Worm (Caenorhabditis elegans) whole organism, mixed stage, embryonic: Measurements from ENCODE around the gene plpp-1.3.

Experiments used
- M03D4.4 ChIP-seq: sonication (generic microtip); optimal IDR thresholded peaks from 2 replicates; lab custom pipeline; 2017; ENCODE audit warnings: mild to moderate bottlenecking, missing genetic modification characterization, missing compliant biosample characterization
- blmp-1 ChIP-seq: fragments of 150-350 bp; optimal IDR thresholded peaks from 2 replicates; lab custom pipeline; 2014; ENCODE audit warnings: missing biosample characterization, missing genetic modification characterization
- ceh-39 ChIP-seq: fragments of 150-350 bp; optimal IDR thresholded peaks from 2 replicates; lab custom pipeline; 2014; ENCODE audit warnings: missing biosample characterization, missing genetic modification characterization
- ceh-43 ChIP-seq: fragments of 200-800 bp; sonication (Bioruptor generic); optimal IDR thresholded peaks from 2 replicates; lab custom pipeline; 2018; ENCODE audit warnings: mild to moderate bottlenecking, missing genetic modification characterization, moderate library complexity, missing compliant biosample characterization
- ceh-83 ChIP-seq: fragments of 200-800 bp; sonication (Bioruptor generic); optimal IDR thresholded peaks from 2 replicates; lab custom pipeline; 2018; ENCODE audit warnings: mild to moderate bottlenecking, missing genetic modification characterization, missing compliant biosample characterization
- ces-1 ChIP-seq: fragments of 150-350 bp; optimal IDR thresholded peaks from 2 replicates; lab custom pipeline; 2014; ENCODE audit warnings: missing biosample characterization, missing genetic modification reagents, missing genetic modification characterization
- cnd-1 ChIP-seq: fragments of 200-800 bp; sonication (Bioruptor generic); optimal IDR thresholded peaks from 2 replicates; lab custom pipeline; 2018; ENCODE audit warnings: mild to moderate bottlenecking, missing genetic modification characterization, missing compliant biosample characterization
- drap-1 ChIP-seq: fragments of 200-800 bp; sonication (Bioruptor generic); optimal IDR thresholded peaks from 3 replicates; lab custom pipeline; 2018; ENCODE audit warnings: mild to moderate bottlenecking, missing genetic modification characterization, missing compliant biosample characterization
- elt-1 ChIP-seq: sonication (generic microtip); optimal IDR thresholded peaks from 2 replicates; lab custom pipeline; 2017; ENCODE audit warnings: missing genetic modification characterization, mild to moderate bottlenecking, missing compliant biosample characterization, antibody characterized with exemption, moderate library complexity, borderline replicate concordance; ENCODE audit not compliant: insufficient read depth
- elt-3 ChIP-seq: fragments of 150-350 bp; optimal IDR thresholded peaks from 2 replicates; lab custom pipeline; 2014; ENCODE audit warnings: missing biosample characterization, missing genetic modification characterization
- flh-1 ChIP-seq: fragments of 200-800 bp; sonication (Bioruptor generic); optimal IDR thresholded peaks from 2 replicates; lab custom pipeline; 2018; ENCODE audit warnings: mild to moderate bottlenecking, missing genetic modification characterization, moderate library complexity, missing compliant biosample characterization
- ham-2 ChIP-seq: fragments of 200-800 bp; sonication (Bioruptor generic); optimal IDR thresholded peaks from 2 replicates; lab custom pipeline; 2018; ENCODE audit warnings: mild to moderate bottlenecking, missing genetic modification characterization, missing compliant biosample characterization
- hlh-1 ChIP-seq: fragments of 150-350 bp; optimal IDR thresholded peaks from 2 replicates; lab custom pipeline; 2014; ENCODE audit warnings: missing biosample characterization, missing genetic modification reagents, missing genetic modification characterization
- lin-13 ChIP-seq: fragments of 150-350 bp; optimal IDR thresholded peaks from 2 replicates; lab custom pipeline; 2014; ENCODE audit warnings: missing biosample characterization, missing genetic modification characterization
- lsy-2 ChIP-seq: fragments of 150-350 bp; optimal IDR thresholded peaks from 2 replicates; lab custom pipeline; 2014; ENCODE audit warnings: missing biosample characterization, missing genetic modification characterization
- mab-5 ChIP-seq: fragments of 150-350 bp; optimal IDR thresholded peaks from 2 replicates; lab custom pipeline; 2014; ENCODE audit warnings: missing biosample characterization, missing genetic modification characterization
- mep-1 ChIP-seq: fragments of 150-350 bp; optimal IDR thresholded peaks from 2 replicates; lab custom pipeline; 2017; ENCODE audit warnings: missing biosample characterization, missing genetic modification reagents, missing genetic modification characterization, inconsistent platforms
- mls-2 ChIP-seq: sonication (generic microtip); optimal IDR thresholded peaks from 2 replicates; lab custom pipeline; 2016; ENCODE audit warnings: mild to moderate bottlenecking, missing genetic modification characterization, moderate library complexity, missing compliant biosample characterization
- nhr-12 ChIP-seq: fragments of 150-350 bp; optimal IDR thresholded peaks from 2 replicates; lab custom pipeline; 2014; ENCODE audit warnings: missing biosample characterization, missing genetic modification characterization
- nhr-2 ChIP-seq: fragments of 150-350 bp; optimal IDR thresholded peaks from 2 replicates; lab custom pipeline; 2014; ENCODE audit warnings: missing biosample characterization, missing genetic modification characterization
- nhr-237 ChIP-seq: fragments of 150-350 bp; optimal IDR thresholded peaks from 2 replicates; lab custom pipeline; 2014; ENCODE audit warnings: missing biosample characterization, missing genetic modification characterization
- nhr-28 ChIP-seq: fragments of 150-350 bp; optimal IDR thresholded peaks from 2 replicates; lab custom pipeline; 2014; ENCODE audit warnings: missing biosample characterization, missing genetic modification characterization
- nhr-76 ChIP-seq: sonication (generic microtip); optimal IDR thresholded peaks from 2 replicates; lab custom pipeline; 2017; ENCODE audit warnings: missing biosample characterization, missing genetic modification characterization
- pha-4 ChIP-seq: fragments of 150-350 bp; optimal IDR thresholded peaks from 2 replicates; lab custom pipeline; 2018; ENCODE audit warnings: missing biosample characterization, missing genetic modification reagents, missing genetic modification characterization
- sem-2 ChIP-seq: fragments of 200-800 bp; sonication (Bioruptor generic); optimal IDR thresholded peaks from 2 replicates; lab custom pipeline; 2018; ENCODE audit warnings: mild to moderate bottlenecking, missing genetic modification characterization, missing compliant biosample characterization
- snpc-4 ChIP-seq: fragments of 150-350 bp; optimal IDR thresholded peaks from 2 replicates; lab custom pipeline; 2014; ENCODE audit warnings: missing biosample characterization, missing genetic modification characterization
- sptf-1 ChIP-seq: sonication (generic microtip); optimal IDR thresholded peaks from 2 replicates; lab custom pipeline; 2017; ENCODE audit warnings: mild to moderate bottlenecking, missing genetic modification characterization, moderate library complexity, missing compliant biosample characterization
- tbx-8 ChIP-seq: fragments of 200-800 bp; sonication (Bioruptor generic); optimal IDR thresholded peaks from 2 replicates; lab custom pipeline; 2018; ENCODE audit warnings: mild to moderate bottlenecking, missing genetic modification characterization, moderate library complexity, missing compliant biosample characterization
- unc-39 ChIP-seq: fragments of 150-350 bp; optimal IDR thresholded peaks from 2 replicates; lab custom pipeline; 2014; ENCODE audit warnings: missing biosample characterization, missing genetic modification characterization
- unc-62 ChIP-seq: fragments of 150-350 bp; optimal IDR thresholded peaks from 2 replicates; lab custom pipeline; 2014; ENCODE audit warnings: missing biosample characterization, missing genetic modification reagents, missing genetic modification characterization
- zip-8 ChIP-seq: fragments of 150-350 bp; optimal IDR thresholded peaks from 2 replicates; lab custom pipeline; 2014; ENCODE audit warnings: missing biosample characterization, missing genetic modification characterization

Gene plpp-1.3

DNA sequence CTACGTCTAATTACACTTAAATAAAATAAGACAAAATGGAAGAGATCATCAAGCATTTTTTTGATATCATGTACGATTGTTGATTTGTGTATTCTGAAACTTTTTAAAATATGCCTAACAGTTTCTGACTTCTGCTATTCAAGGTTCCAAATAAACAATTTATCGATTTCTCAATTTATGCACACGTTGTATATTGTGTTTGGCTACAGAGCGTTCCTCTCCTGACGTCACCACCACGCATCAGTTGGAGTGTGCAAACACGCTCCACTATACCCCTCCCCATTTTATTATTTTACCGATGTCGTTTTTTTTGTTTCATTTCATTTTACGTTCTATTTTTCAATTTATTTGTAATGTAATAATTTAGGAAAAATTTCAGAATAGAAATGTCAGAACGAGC, at the start of gene plpp-1.3:
plpp-1.3 (plus strand) TSS at position 380 of the 400 bp plus-strand sequence.
- TF ChIP-seq drap-1 (GFP tag; lab: Kevin White, UChicago) (no peak), mep-1 (tag; lab: Kevin White, UChicago) (peak; percentile 48), ceh-43 (GFP tag; lab: Kevin White, UChicago) (no peak), ceh-39 (tag; lab: Kevin White, UChicago) (peak; percentile 17)

ce11 chrX:10647590-10648105, 47.5 kb upstream of the plpp-1.3 start:
- TF ChIP-seq nhr-76 (tag; lab: Kevin White, UChicago): no peak
- TF ChIP-seq ceh-83 (GFP tag; lab: Kevin White, UChicago): no peak
- TF ChIP-seq elt-1 (tag; lab: Kevin White, UChicago): no peak
- no peak for TF ChIP-seq nhr-2 (tag; lab: Kevin White, UChicago)
- no peak for TF ChIP-seq elt-3 (tag; lab: Kevin White, UChicago)
- TF ChIP-seq sem-2 (GFP tag; lab: Kevin White, UChicago): no peak

DNA sequence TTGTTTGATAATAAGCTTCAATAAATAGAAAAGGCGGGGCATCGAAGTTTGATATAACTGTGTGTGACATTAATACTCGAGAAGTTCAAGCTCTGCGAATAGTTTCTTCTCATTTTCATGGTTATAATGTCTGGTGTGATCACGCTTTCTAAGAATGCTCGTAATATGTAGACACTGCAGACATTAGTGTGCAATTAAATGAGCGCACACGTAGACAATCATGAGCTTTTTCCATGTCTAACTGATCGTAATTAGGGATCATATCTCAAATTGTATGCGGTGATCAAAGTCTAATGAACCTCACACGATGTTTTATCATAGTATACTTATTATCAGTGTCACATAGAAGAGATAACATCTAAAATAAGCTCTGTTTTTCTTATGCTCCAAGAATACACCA, 45.0 kb upstream of the plpp-1.3 start:
- TF ChIP-seq elt-1 (tag; lab: Kevin White, UChicago): no peak
- TF ChIP-seq nhr-76 (tag; lab: Kevin White, UChicago): no peak
- no peak for TF ChIP-seq blmp-1
- TF ChIP-seq lin-13: no peak
- TF ChIP-seq nhr-12 (tag; lab: Kevin White, UChicago): no peak
- TF ChIP-seq mls-2 (tag; lab: Kevin White, UChicago): no peak
- no peak for TF ChIP-seq ceh-39 (tag; lab: Kevin White, UChicago)
- no peak for TF ChIP-seq nhr-2 (tag; lab: Kevin White, UChicago)
- no peak for TF ChIP-seq ceh-83 (GFP tag; lab: Kevin White, UChicago)
- TF ChIP-seq drap-1 (GFP tag; lab: Kevin White, UChicago): no peak
- TF ChIP-seq, all 35 proteins: peak for 0

DNA sequence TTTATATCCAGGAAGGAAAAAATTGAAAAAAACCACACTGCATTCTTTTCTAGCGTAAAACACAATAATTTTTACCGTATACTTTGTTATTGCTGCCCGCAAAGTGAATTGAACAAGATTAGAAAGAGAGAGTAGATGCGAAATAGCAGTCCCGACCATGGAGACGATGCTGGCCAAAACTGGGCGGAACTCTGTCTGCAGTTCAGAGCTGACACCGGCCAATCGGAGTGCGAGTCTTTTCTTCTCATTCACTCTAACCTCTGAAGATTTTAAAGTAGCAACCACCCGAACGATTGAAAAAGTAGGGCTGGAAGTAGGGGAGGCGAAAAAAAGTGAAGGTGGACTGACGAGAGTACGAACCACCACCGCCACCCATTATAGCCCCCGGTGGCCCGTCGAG, 38.5 kb upstream of the plpp-1.3 start:
- TF ChIP-seq pha-4 (no peak), unc-62 (GFP tag; lab: Kevin White, UChicago) (no peak)

DNA sequence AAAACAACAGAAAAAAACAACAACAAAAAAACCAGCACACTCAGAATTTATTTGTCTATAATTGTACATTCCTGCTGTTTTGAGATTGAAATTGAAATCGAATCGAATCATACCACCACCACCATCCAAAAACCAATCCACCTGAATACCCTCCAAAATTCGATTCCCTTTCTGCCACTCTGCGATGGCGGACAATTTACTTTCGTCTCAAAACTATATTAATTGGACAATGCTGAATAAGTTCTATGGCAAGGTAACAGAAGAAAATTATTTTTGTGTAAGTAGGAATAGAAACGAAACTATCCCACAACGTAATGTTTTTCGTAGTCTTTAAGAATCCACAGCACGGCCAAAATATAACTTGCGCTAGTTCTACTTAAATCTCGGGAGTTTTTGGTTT, 35.6 kb upstream of the plpp-1.3 start:
- no peak for TF ChIP-seq sptf-1 (tag; lab: Kevin White, UChicago)
- TF ChIP-seq ceh-39 (tag; lab: Kevin White, UChicago): no peak
- TF ChIP-seq lin-13: no peak
- no peak for TF ChIP-seq flh-1
- no peak for TF ChIP-seq mls-2 (tag; lab: Kevin White, UChicago)
- TF ChIP-seq ham-2 (GFP tag; lab: Kevin White, UChicago): no peak
- no peak for TF ChIP-seq unc-39
- no peak for TF ChIP-seq hlh-1
- TF ChIP-seq nhr-12 (tag; lab: Kevin White, UChicago): no peak
- TF ChIP-seq blmp-1: no peak
- no peak for TF ChIP-seq pha-4
- TF ChIP-seq elt-1 (tag; lab: Kevin White, UChicago): no peak
- TF ChIP-seq tbx-8 (GFP tag; lab: Kevin White, UChicago): no peak
- no peak for TF ChIP-seq lsy-2
- no peak for TF ChIP-seq snpc-4 (tag; lab: Kevin White, UChicago)
- no peak for TF ChIP-seq elt-3 (tag; lab: Kevin White, UChicago)
- no peak for TF ChIP-seq mab-5
- TF ChIP-seq unc-62 (GFP tag; lab: Kevin White, UChicago): no peak

ce11 chrX:10664759-10665158, 30.4 kb upstream of the plpp-1.3 start:
- TF ChIP-seq cnd-1 (tag; lab: Kevin White, UChicago): no peak
- TF ChIP-seq M03D4.4: no peak
- no peak for TF ChIP-seq nhr-28
- TF ChIP-seq nhr-76 (tag; lab: Kevin White, UChicago): no peak
- no peak for TF ChIP-seq blmp-1
- no peak for TF ChIP-seq lsy-2
- TF ChIP-seq snpc-4 (tag; lab: Kevin White, UChicago): no peak
- no peak for TF ChIP-seq mls-2 (tag; lab: Kevin White, UChicago)
- TF ChIP-seq nhr-2 (tag; lab: Kevin White, UChicago): no peak
- no peak for TF ChIP-seq ces-1 (GFP tag; lab: Kevin White, UChicago)
- no peak for TF ChIP-seq sem-2 (GFP tag; lab: Kevin White, UChicago)
- TF ChIP-seq nhr-12 (tag; lab: Kevin White, UChicago): no peak
- TF ChIP-seq tbx-8 (GFP tag; lab: Kevin White, UChicago): no peak
- no peak for TF ChIP-seq elt-3 (tag; lab: Kevin White, UChicago)
- TF ChIP-seq drap-1 (GFP tag; lab: Kevin White, UChicago): no peak
- no peak for TF ChIP-seq lin-13
- no peak for TF ChIP-seq hlh-1
- no peak for TF ChIP-seq nhr-237 (tag; lab: Kevin White, UChicago)
- TF ChIP-seq sptf-1 (tag; lab: Kevin White, UChicago): no peak
- no peak for TF ChIP-seq zip-8 (tag; lab: Kevin White, UChicago)
